Worm (Caenorhabditis elegans) whole organism, young adult: ENCODE results near the gene B0280.9.

Experiments
- B0336.3 ChIP-seq: fragments of 200-800 bp; sonication (Bioruptor generic); IDR thresholded peaks from 2 replicates; pipeline ENCODE4 v1.3.6; 2022; ENCODE audit warnings: missing genetic modification characterization, missing compliant biosample characterization
- C06A6.2 ChIP-seq: fragments of 200-800 bp; sonication (Bioruptor generic); conservative IDR thresholded peaks from 2 replicates; pipeline ENCODE4 v1.3.6; 2022; ENCODE audit warnings: missing genetic modification characterization, missing compliant biosample characterization
- F22D6.2 ChIP-seq: sonication (generic microtip); optimal IDR thresholded peaks from 2 replicates; lab custom pipeline; 2016; ENCODE audit warnings: mild to moderate bottlenecking, missing genetic modification characterization, missing compliant biosample characterization
- F39B2.1 ChIP-seq: fragments of 200-800 bp; sonication (Bioruptor generic); IDR thresholded peaks from 2 replicates; pipeline ENCODE4 v1.3.6; 2022; ENCODE audit warnings: missing genetic modification reagents, missing genetic modification characterization, missing compliant biosample characterization
- K11D2.4 ChIP-seq: fragments of 200-800 bp; sonication (Bioruptor generic); IDR thresholded peaks from 2 replicates; pipeline ENCODE4 v1.3.6; 2022; ENCODE audit warnings: missing genetic modification reagents, missing genetic modification characterization, missing compliant biosample characterization
- T26A5.8 ChIP-seq: sonication (generic microtip); optimal IDR thresholded peaks from 2 replicates; lab custom pipeline; 2016; ENCODE audit warnings: missing genetic modification characterization, missing compliant biosample characterization
- Y56A3A.18 ChIP-seq: fragments of 200-800 bp; sonication (Bioruptor generic); IDR thresholded peaks from 2 replicates; pipeline ENCODE4 v1.3.6; 2022; ENCODE audit warnings: missing genetic modification reagents, missing genetic modification characterization, missing compliant biosample characterization
- akir-1 ChIP-seq: fragments of 200-800 bp; sonication (Bioruptor generic); optimal IDR thresholded peaks from 2 replicates; lab custom pipeline; 2018; ENCODE audit warnings: mild to moderate bottlenecking, missing genetic modification characterization, moderate library complexity, missing compliant biosample characterization
- atf-7 ChIP-seq: sonication (generic microtip); optimal IDR thresholded peaks from 2 replicates; lab custom pipeline; 2017; ENCODE audit warnings: mild to moderate bottlenecking, missing genetic modification characterization, missing compliant biosample characterization
- attf-5 ChIP-seq: fragments of 200-800 bp; sonication (Bioruptor generic); optimal IDR thresholded peaks from 2 replicates; lab custom pipeline; 2018; ENCODE audit warnings: mild to moderate bottlenecking, missing genetic modification characterization, missing compliant biosample characterization
- ccch-3 ChIP-seq: fragments of 200-800 bp; sonication (Bioruptor generic); optimal IDR thresholded peaks from 2 replicates; lab custom pipeline; 2018; ENCODE audit warnings: mild to moderate bottlenecking, missing genetic modification characterization, missing compliant biosample characterization
- cebp-2 ChIP-seq: fragments of 200-800 bp; sonication (Bioruptor generic); IDR thresholded peaks from 2 replicates; pipeline ENCODE4 v1.3.6; 2022; ENCODE audit warnings: missing genetic modification characterization, missing compliant biosample characterization
- ceh-100 ChIP-seq: fragments of 200-800 bp; sonication (Bioruptor generic); IDR thresholded peaks from 2 replicates; pipeline ENCODE4 v1.3.6; 2022; ENCODE audit warnings: missing genetic modification reagents, missing genetic modification characterization, missing compliant biosample characterization
- chd-7 ChIP-seq: sonication (generic microtip); optimal IDR thresholded peaks from 2 replicates; lab custom pipeline; 2016; ENCODE audit warnings: mild to moderate bottlenecking, missing genetic modification characterization, moderate library complexity, missing compliant biosample characterization
- dpl-1 ChIP-seq: fragments of 150-350 bp; optimal IDR thresholded peaks from 2 replicates; lab custom pipeline; 2014; ENCODE audit warnings: missing biosample characterization, missing genetic modification reagents, missing genetic modification characterization
- efl-1 ChIP-seq: fragments of 150-350 bp; optimal IDR thresholded peaks from 2 replicates; lab custom pipeline; 2014; ENCODE audit warnings: missing biosample characterization, missing genetic modification reagents, missing genetic modification characterization
- egl-18 ChIP-seq: fragments of 200-800 bp; sonication (Bioruptor generic); IDR thresholded peaks from 2 replicates; pipeline ENCODE4 v1.3.6; 2022; ENCODE audit warnings: missing genetic modification reagents, missing genetic modification characterization, missing compliant biosample characterization
- fkh-3 ChIP-seq: sonication (generic microtip); optimal IDR thresholded peaks from 2 replicates; lab custom pipeline; 2016; ENCODE audit warnings: mild to moderate bottlenecking, missing genetic modification characterization, missing compliant biosample characterization
- him-1 ChIP-seq: sonication (generic microtip); optimal IDR thresholded peaks from 2 replicates; lab custom pipeline; 2016; ENCODE audit warnings: missing genotype, missing genetic modification reagents, missing genetic modification characterization, missing compliant biosample characterization
- hmg-20 ChIP-seq: fragments of 200-800 bp; sonication (Bioruptor generic); IDR thresholded peaks from 2 replicates; pipeline ENCODE4 v1.3.6; 2022; ENCODE audit warnings: missing genetic modification reagents, missing genetic modification characterization, missing compliant biosample characterization
- hrde-1 ChIP-seq: sonication (generic microtip); optimal IDR thresholded peaks from 2 replicates; lab custom pipeline; 2016; ENCODE audit warnings: missing genetic modification characterization, mild to moderate bottlenecking, missing compliant biosample characterization, moderate library complexity, missing genotype, missing genetic modification reagents, borderline replicate concordance
- lag-1 ChIP-seq: fragments of 200-800 bp; sonication (Bioruptor generic); IDR thresholded peaks from 2 replicates; pipeline ENCODE4 v1.3.6; 2022; ENCODE audit warnings: missing genetic modification reagents, missing genetic modification characterization, missing compliant biosample characterization
- let-526 ChIP-seq: fragments of 200-800 bp; sonication (Bioruptor generic); IDR thresholded peaks from 2 replicates; pipeline ENCODE4 v1.3.6; 2022; ENCODE audit warnings: missing genetic modification reagents, missing genetic modification characterization, missing compliant biosample characterization
- lin-26 ChIP-seq: fragments of 200-800 bp; sonication (Bioruptor generic); IDR thresholded peaks from 2 replicates; pipeline ENCODE4 v1.3.6; 2022; ENCODE audit warnings: missing genetic modification reagents, missing genetic modification characterization, missing compliant biosample characterization
- lin-35 ChIP-seq, 3 experiments: fragments of 150-350 bp in 2 of 3; sonication (generic microtip) in 1 of 3; optimal IDR thresholded peaks; 2 replicates each; lab custom pipeline; 2014 to 2018; ENCODE audit warnings: missing biosample characterization in 3 of 3, missing genetic modification characterization in 3 of 3, missing genetic modification reagents in 3 of 3
- madf-8 ChIP-seq: fragments of 200-800 bp; sonication (Bioruptor generic); conservative IDR thresholded peaks from 2 replicates; pipeline ENCODE4 v1.3.6; 2022; ENCODE audit warnings: missing genetic modification reagents, missing genetic modification characterization, missing compliant biosample characterization
- mcd-1 ChIP-seq: fragments of 200-800 bp; sonication (Bioruptor generic); IDR thresholded peaks from 2 replicates; pipeline ENCODE4 v1.3.6; 2022; ENCODE audit warnings: missing genetic modification reagents, missing genetic modification characterization, missing compliant biosample characterization
- nhr-90 ChIP-seq: sonication (generic microtip); optimal IDR thresholded peaks from 2 replicates; lab custom pipeline; 2016; ENCODE audit warnings: missing genotype, mild to moderate bottlenecking, missing genetic modification characterization, missing compliant biosample characterization
- repo-1 ChIP-seq: sonication (generic microtip); optimal IDR thresholded peaks from 2 replicates; lab custom pipeline; 2017; ENCODE audit warnings: mild to moderate bottlenecking, missing genetic modification characterization, missing compliant biosample characterization
- unc-62 ChIP-seq: fragments of 150-350 bp; optimal IDR thresholded peaks from 2 replicates; lab custom pipeline; 2014; ENCODE audit warnings: missing biosample characterization, missing genetic modification reagents, missing genetic modification characterization
- zfh-2 ChIP-seq: fragments of 200-800 bp; sonication (Bioruptor generic); conservative IDR thresholded peaks from 2 replicates; pipeline ENCODE4 v1.3.6; 2022; ENCODE audit warnings: missing genetic modification reagents, missing genetic modification characterization, missing compliant biosample characterization
- ztf-25 ChIP-seq: fragments of 200-800 bp; sonication (Bioruptor generic); IDR thresholded peaks from 2 replicates; pipeline ENCODE4 v1.3.6; 2022; ENCODE audit warnings: missing genetic modification reagents, missing genetic modification characterization, missing compliant biosample characterization
- ztf-26 ChIP-seq: sonication (generic microtip); optimal IDR thresholded peaks from 2 replicates; lab custom pipeline; 2017; ENCODE audit warnings: missing genetic modification characterization, missing compliant biosample characterization
- ztf-28 ChIP-seq: fragments of 200-800 bp; sonication (Bioruptor generic); IDR thresholded peaks from 2 replicates; pipeline ENCODE4 v1.3.6; 2022; ENCODE audit warnings: missing genetic modification reagents, missing genetic modification characterization, missing compliant biosample characterization

B0280.9 gene

DNA sequence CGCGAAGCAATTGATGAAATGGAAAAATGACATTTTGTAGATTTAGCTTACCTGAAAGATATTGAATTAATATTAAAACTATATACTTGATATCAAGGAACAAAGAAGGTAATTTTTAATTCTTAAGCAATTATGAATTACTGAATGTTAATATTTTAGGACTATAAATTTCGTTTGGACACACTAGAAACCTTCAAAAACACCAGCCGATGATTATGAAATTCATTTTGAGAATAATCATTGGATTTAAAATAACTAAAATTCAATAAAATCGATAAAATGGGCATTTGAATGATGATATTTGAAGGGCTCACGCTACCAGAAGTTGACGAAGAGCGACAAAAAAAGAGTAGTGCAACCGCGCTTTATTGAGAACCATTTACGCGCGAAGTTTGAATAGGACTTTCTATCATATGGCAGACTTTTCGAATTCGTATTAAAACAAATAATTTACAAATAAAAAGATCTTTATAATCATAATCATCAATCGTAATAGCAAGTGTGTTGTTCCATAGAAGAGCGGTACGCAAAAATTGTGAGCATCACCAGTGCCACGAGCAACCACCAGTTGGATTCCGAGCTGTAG, 48.8 kb downstream of the B0280.9 start, which contains the start of gene ZK418.5 (continued):
- no peak for TF ChIP-seq ztf-26
- TF ChIP-seq T26A5.8 (tag; lab: Kevin White, UChicago) = no peak
- TF ChIP-seq K11D2.4 (GFP tag; lab: Robert Waterston, UW) = no peak
- TF ChIP-seq mcd-1 (GFP tag; lab: Robert Waterston, UW) = peak; percentile 91
- TF ChIP-seq atf-7 (tag; lab: Kevin White, UChicago) = no peak
- TF ChIP-seq C06A6.2 (GFP tag; lab: Robert Waterston, UW) = no peak
- peak; percentile 8 to 86 (median 49) for TF ChIP-seq lin-35 (GFP tag; optimal IDR thresholded peaks at IDR 0.05; lab: Kevin White, UChicago)
- peak; percentile 70 for TF ChIP-seq dpl-1 (GFP tag; lab: Kevin White, UChicago)
- no peak for TF ChIP-seq akir-1 (GFP tag; lab: Kevin White, UChicago)
- TF ChIP-seq ceh-100 = no peak
- TF ChIP-seq F39B2.1 (GFP tag; lab: Robert Waterston, UW) = no peak
- no peak for TF ChIP-seq lag-1 (GFP tag; lab: Robert Waterston, UW)
- TF ChIP-seq attf-5 (GFP tag; lab: Kevin White, UChicago) = peak; percentile 15
- TF ChIP-seq F22D6.2 (tag; lab: Kevin White, UChicago) = no peak
- TF ChIP-seq efl-1 = peak; percentile 77
- no peak for TF ChIP-seq ztf-28
- TF ChIP-seq cebp-2 (GFP tag; lab: Robert Waterston, UW) = no peak
- TF ChIP-seq Y56A3A.18 = no peak
- TF ChIP-seq ccch-3 = no peak

ce11 chrIII:7072452-7072851, 50.2 kb downstream of the B0280.9 start, which contains the start of gene lin-37:
Gene lin-37, minus strand, starts transcription at chrIII:7072552.
- TF ChIP-seq nhr-90 (tag; lab: Kevin White, UChicago) (no peak), cebp-2 (GFP tag; lab: Robert Waterston, UW) (no peak), unc-62 (no peak), chd-7 (tag; lab: Kevin White, UChicago) (no peak), hmg-20 (GFP tag; lab: Robert Waterston, UW) (no peak), hrde-1 (tag; lab: Kevin White, UChicago) (no peak), let-526 (no peak), repo-1 (no peak), B0336.3 (GFP tag; lab: Robert Waterston, UW) (no peak), fkh-3 (no peak), lin-26 (GFP tag; lab: Robert Waterston, UW) (no peak), him-1 (tag; lab: Kevin White, UChicago) (no peak), ztf-25 (GFP tag; lab: Robert Waterston, UW) (no peak), zfh-2 (no peak), egl-18 (no peak), madf-8 (GFP tag; lab: Robert Waterston, UW) (no peak), ztf-26 (no peak)
